Worm (Caenorhabditis elegans) whole organism, midembryonic: ENCODE measurements around the gene srg-67.

Experiments used
- T22C8.4 ChIP-seq: fragments of 200-800 bp; sonication (Bioruptor generic); IDR thresholded peaks from 2 replicates; pipeline ENCODE4 v1.3.6; 2022; ENCODE audit warnings: missing genetic modification characterization, missing compliant biosample characterization
- cog-1 ChIP-seq: sonication (generic microtip); optimal IDR thresholded peaks from 2 replicates; lab custom pipeline; 2016; ENCODE audit warnings: missing genetic modification characterization, missing compliant biosample characterization
- flt-1 ChIP-seq: fragments of 200-800 bp; sonication (Bioruptor generic); IDR thresholded peaks from 2 replicates; pipeline ENCODE4 v1.3.6; 2022; ENCODE audit warnings: missing genetic modification characterization, missing compliant biosample characterization
- klf-2 ChIP-seq: fragments of 200-800 bp; sonication (Bioruptor generic); conservative IDR thresholded peaks from 2 replicates; pipeline ENCODE4 v1.3.6; 2022; ENCODE audit warnings: missing genetic modification reagents, missing genetic modification characterization, missing compliant biosample characterization
- med-1 ChIP-seq: sonication (generic microtip); optimal IDR thresholded peaks from 2 replicates; lab custom pipeline; 2017; ENCODE audit warnings: missing genetic modification characterization, mild to moderate bottlenecking, missing compliant biosample characterization, antibody characterized with exemption, missing genetic modification reagents; ENCODE audit not compliant: insufficient read depth
- ref-1 ChIP-seq: fragments of 200-800 bp; sonication (Bioruptor generic); conservative IDR thresholded peaks from 2 replicates; pipeline ENCODE4 v1.3.6; 2022; ENCODE audit warnings: missing genetic modification reagents, missing genetic modification characterization, missing compliant biosample characterization
- tab-1 ChIP-seq: fragments of 200-800 bp; sonication (Bioruptor generic); IDR thresholded peaks from 2 replicates; pipeline ENCODE4 v1.3.6; 2022; ENCODE audit warnings: missing genetic modification characterization, missing compliant biosample characterization
- ztf-23 ChIP-seq: fragments of 200-800 bp; sonication (Bioruptor generic); IDR thresholded peaks from 2 replicates; pipeline ENCODE4 v1.3.6; 2022; ENCODE audit warnings: missing genetic modification reagents, missing genetic modification characterization, missing compliant biosample characterization

ce11 chrV:5453615-5454014, 9.2 kb downstream of the srg-67 start, which contains the start of gene glc-3:
- no peak for TF ChIP-seq ref-1 (GFP tag; lab: Robert Waterston, UW)
- no peak for TF ChIP-seq ztf-23
- TF ChIP-seq cog-1 = no peak
- no peak for TF ChIP-seq klf-2 (GFP tag; lab: Robert Waterston, UW)
- no peak for TF ChIP-seq T22C8.4 (GFP tag; lab: Robert Waterston, UW)
- TF ChIP-seq med-1 (GFP tag; lab: Kevin White, UChicago) = no peak
- TF ChIP-seq tab-1 (GFP tag; lab: Robert Waterston, UW) = no peak
- no peak for TF ChIP-seq flt-1
